Fruit fly (Drosophila melanogaster): ENCODE results near the gene olf413.

- TF ChIP-seq CG12236 (GFP tag; optimal IDR thresholded peaks at IDR 0.05) (no peak), fd64A (GFP tag; optimal IDR thresholded peaks at IDR 0.05) (no peak), Deaf1 (tag; optimal IDR thresholded peaks at IDR 0.05) (no peak)
Observed at dm6 chr3L:22161872-22162271, 26.0 kb downstream of the olf413 start.
